Worm (Caenorhabditis elegans): ENCODE data around the gene F48B9.3.

Gene F48B9.3

DNA sequence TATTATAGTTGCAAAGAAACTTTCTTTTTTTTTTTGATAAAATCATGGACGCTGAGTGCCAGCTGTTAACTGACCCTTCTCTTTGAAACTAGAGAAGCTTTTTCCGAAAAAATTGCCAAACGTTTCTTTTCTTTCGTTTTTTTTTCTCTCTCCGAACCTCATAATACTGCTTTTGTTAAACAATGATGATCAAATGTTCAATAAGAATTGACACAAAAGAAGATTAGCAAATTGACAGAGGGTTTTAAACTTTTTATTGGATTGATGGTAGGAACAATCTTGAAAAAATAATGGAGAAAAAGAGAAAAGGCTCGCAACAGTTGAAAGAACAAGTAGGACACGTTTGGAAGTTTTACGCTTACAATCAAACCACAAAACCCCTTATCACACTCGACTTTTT lies 56.0 kb downstream of the F48B9.3 start, which contains the start of gene hex-1:
hex-1 (plus strand) TSS at position 301 of the 400 bp plus-strand sequence.
- TF ChIP-seq med-1 (GFP tag; optimal IDR thresholded peaks at IDR 0.05; ENCODE audit: insufficient read depth) = no peak
- TF ChIP-seq flt-1 (GFP tag; IDR thresholded peaks at IDR 0.05) = no peak
- no peak for TF ChIP-seq cog-1 (tag; optimal IDR thresholded peaks at IDR 0.05)
- TF ChIP-seq tab-1 (GFP tag; IDR thresholded peaks at IDR 0.05) = no peak
- TF ChIP-seq ref-1 (GFP tag; conservative IDR thresholded peaks at IDR 0.05) = no peak
- TF ChIP-seq ztf-23 (GFP tag; IDR thresholded peaks at IDR 0.05) = no peak
- TF ChIP-seq ztf-29 (GFP tag; IDR thresholded peaks at IDR 0.05) = no peak
- no peak for TF ChIP-seq klf-2 (GFP tag; conservative IDR thresholded peaks at IDR 0.05)
- TF ChIP-seq T22C8.4 (GFP tag; IDR thresholded peaks at IDR 0.05) = no peak

Measured in whole organism, midembryonic.